4 worm cellular contexts compared by ENCODE assay signal in the genomic region with DNA sequence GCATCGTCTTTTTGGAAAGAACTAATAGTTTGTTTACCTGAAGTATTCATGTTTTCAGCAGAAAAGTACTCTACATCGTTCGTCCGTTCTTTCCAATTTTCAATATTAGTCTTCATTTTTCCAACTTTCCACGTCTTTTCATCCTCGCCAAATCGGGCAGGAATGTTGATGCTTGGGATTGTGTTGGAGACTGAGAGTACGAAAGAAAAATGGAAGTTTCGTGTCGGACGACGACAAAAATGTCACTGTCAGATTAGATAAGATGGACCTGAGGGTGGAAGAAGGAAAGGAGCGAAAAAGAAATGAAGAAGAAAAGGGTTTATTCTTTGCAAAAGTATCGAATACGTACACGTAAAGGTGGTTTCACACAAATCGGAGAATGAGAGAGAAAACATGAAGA.
A peak's percentile ranks its signal among the peaks of the same experiment; 100 is the strongest.
TF ChIP-seq lines count a peak whose summit lies in the region.

No protein-coding gene starts in this region.

TF ChIP-seq in whole organism, L1 larva, 84 proteins besides CTCF, POLR2A, EP300 and RAD21 (continues in another document):
- TF ChIP-seq unc-130 (tag; optimal IDR thresholded peaks at IDR 0.05; lab: Kevin White, UChicago) (no peak), nhr-28 (tag; optimal IDR thresholded peaks at IDR 0.05; lab: Kevin White, UChicago) (no peak), lir-3 (tag; optimal IDR thresholded peaks at IDR 0.05; lab: Kevin White, UChicago; ENCODE audit: poor library complexity) (no peak), ceh-88 (GFP tag; IDR thresholded peaks at IDR 0.05; lab: Robert Waterston, UW) (no peak), nhr-76 (tag; optimal IDR thresholded peaks at IDR 0.05; lab: Kevin White, UChicago) (no peak), lin-14 (GFP tag; optimal IDR thresholded peaks at IDR 0.05; lab: Kevin White, UChicago) (peak; percentile 54), F16B12.6 (tag; optimal IDR thresholded peaks at IDR 0.05; lab: Kevin White, UChicago) (no peak), vab-15 (tag; optimal IDR thresholded peaks at IDR 0.05; lab: Kevin White, UChicago) (no peak), lin-35 (GFP tag; optimal IDR thresholded peaks at IDR 0.05; lab: Kevin White, UChicago) (no peak), ceh-8 (GFP tag; optimal IDR thresholded peaks at IDR 0.05; lab: Kevin White, UChicago) (no peak), irx-1 (tag; optimal IDR thresholded peaks at IDR 0.05; lab: Kevin White, UChicago) (no peak), nhr-12 (tag; optimal IDR thresholded peaks at IDR 0.05; lab: Kevin White, UChicago) (no peak), tbx-2 (tag; optimal IDR thresholded peaks at IDR 0.05; lab: Kevin White, UChicago) (no peak), nhr-85 (tag; lab: Kevin White, UChicago) (peak; percentile 80), fos-1 (tag; optimal IDR thresholded peaks at IDR 0.05; lab: Kevin White, UChicago) (no peak), skn-1 (tag; optimal IDR thresholded peaks at IDR 0.05; lab: Kevin White, UChicago) (no peak), xbp-1 (tag; optimal IDR thresholded peaks at IDR 0.05; lab: Kevin White, UChicago) (no peak), mdl-1 (tag; optimal IDR thresholded peaks at IDR 0.05; lab: Kevin White, UChicago) (no peak), jun-1 (tag; optimal IDR thresholded peaks at IDR 0.05; lab: Kevin White, UChicago) (no peak), efl-1 (optimal IDR thresholded peaks at IDR 0.05; lab: Kevin White, UChicago) (no peak), efl-1 (GFP tag; optimal IDR thresholded peaks at IDR 0.05 in 1 of 2; lab: Kevin White, UChicago) (peak in 1 of 2 experiments; percentile 85), nhr-237 (tag; optimal IDR thresholded peaks at IDR 0.05; lab: Kevin White, UChicago) (no peak), rnt-1 (tag; optimal IDR thresholded peaks at IDR 0.05; lab: Kevin White, UChicago) (no peak)

TF ChIP-seq in whole organism, L2 larva, 48 proteins besides CTCF, POLR2A, EP300 and RAD21 (continues in another document):
- no peak for TF ChIP-seq ztf-11 (tag; optimal IDR thresholded peaks at IDR 0.05; lab: Kevin White, UChicago)
- no peak for TF ChIP-seq crh-2 (tag; optimal IDR thresholded peaks at IDR 0.05; lab: Kevin White, UChicago)
- peak; percentile 29 for TF ChIP-seq nhr-25 (tag; optimal IDR thresholded peaks at IDR 0.05; lab: Kevin White, UChicago)
- no peak for TF ChIP-seq mbf-1 (tag; optimal IDR thresholded peaks at IDR 0.05; lab: Kevin White, UChicago)
- no peak for TF ChIP-seq ceh-82 (tag; optimal IDR thresholded peaks at IDR 0.05; lab: Kevin White, UChicago)
- TF ChIP-seq mdl-1 (tag; optimal IDR thresholded peaks at IDR 0.05; lab: Kevin White, UChicago), result no peak
- TF ChIP-seq nhr-21 (tag; optimal IDR thresholded peaks at IDR 0.05; lab: Kevin White, UChicago), result peak; percentile 22
- no peak for TF ChIP-seq Y55F3AM.14 (GFP tag; optimal IDR thresholded peaks at IDR 0.05; lab: Kevin White, UChicago)
- TF ChIP-seq nhr-6 (tag; optimal IDR thresholded peaks at IDR 0.05; lab: Kevin White, UChicago), result no peak
- no peak for TF ChIP-seq nhr-129 (tag; optimal IDR thresholded peaks at IDR 0.05; lab: Kevin White, UChicago)
- no peak for TF ChIP-seq elt-1 (tag; optimal IDR thresholded peaks at IDR 0.05; lab: Kevin White, UChicago)
- TF ChIP-seq fos-1 (tag; optimal IDR thresholded peaks at IDR 0.05; lab: Kevin White, UChicago), result no peak
- TF ChIP-seq elt-3 (tag; optimal IDR thresholded peaks at IDR 0.05; lab: Kevin White, UChicago), result no peak
- peak; percentile 16 for TF ChIP-seq blmp-1 (tag; optimal IDR thresholded peaks at IDR 0.05; lab: Kevin White, UChicago; ENCODE audit: insufficient read depth)
- TF ChIP-seq alr-1 (tag; optimal IDR thresholded peaks at IDR 0.05; lab: Kevin White, UChicago), result no peak
- no peak for TF ChIP-seq lin-13 (GFP tag; optimal IDR thresholded peaks at IDR 0.05; lab: Kevin White, UChicago)
- TF ChIP-seq egl-27 (tag; optimal IDR thresholded peaks at IDR 0.05; lab: Kevin White, UChicago), result no peak
- TF ChIP-seq ceh-16 (tag; optimal IDR thresholded peaks at IDR 0.05; lab: Kevin White, UChicago), result peak; percentile 13
- TF ChIP-seq nhr-11 (tag; optimal IDR thresholded peaks at IDR 0.05; lab: Kevin White, UChicago), result no peak
- TF ChIP-seq nhr-12 (tag; optimal IDR thresholded peaks at IDR 0.05; lab: Kevin White, UChicago), result no peak
- TF ChIP-seq sma-9 (GFP tag; optimal IDR thresholded peaks at IDR 0.05; lab: Kevin White, UChicago), result peak; percentile 14
- no peak for TF ChIP-seq sma-9 (tag; optimal IDR thresholded peaks at IDR 0.05; lab: Kevin White, UChicago)
- TF ChIP-seq R02D3.7 (tag; optimal IDR thresholded peaks at IDR 0.05; lab: Kevin White, UChicago), result no peak
- no peak for TF ChIP-seq ZK546.5 (tag; optimal IDR thresholded peaks at IDR 0.05; lab: Kevin White, UChicago)

TF ChIP-seq in whole organism, L3 larva, 47 proteins besides CTCF, POLR2A, EP300 and RAD21:
- TF ChIP-seq ztf-11 (tag; optimal IDR thresholded peaks at IDR 0.05; lab: Kevin White, UChicago), result no peak
- TF ChIP-seq elt-1 (tag; optimal IDR thresholded peaks at IDR 0.05; lab: Kevin White, UChicago), result peak; percentile 58
- no peak for TF ChIP-seq pha-4 (tag; optimal IDR thresholded peaks at IDR 0.05; lab: Kevin White, UChicago)
- no peak for TF ChIP-seq fos-1 (tag; optimal IDR thresholded peaks at IDR 0.05; lab: Kevin White, UChicago)
- TF ChIP-seq ama-1 (optimal IDR thresholded peaks at IDR 0.05; lab: Kevin White, UChicago), result peak; percentile 41
- no peak for TF ChIP-seq mml-1 (tag; optimal IDR thresholded peaks at IDR 0.05; lab: Kevin White, UChicago)
- no peak for TF ChIP-seq daf-12 (tag; optimal IDR thresholded peaks at IDR 0.05; lab: Kevin White, UChicago)
- no peak for TF ChIP-seq ceh-16 (tag; optimal IDR thresholded peaks at IDR 0.05; lab: Kevin White, UChicago)
- no peak for TF ChIP-seq nhr-12 (tag; optimal IDR thresholded peaks at IDR 0.05; lab: Kevin White, UChicago)
- no peak for TF ChIP-seq ceh-9 (tag; optimal IDR thresholded peaks at IDR 0.05; lab: Kevin White, UChicago)
- TF ChIP-seq nhr-23 (tag; optimal IDR thresholded peaks at IDR 0.05; lab: Kevin White, UChicago), result peak; percentile 9
- TF ChIP-seq ztf-4 (tag; optimal IDR thresholded peaks at IDR 0.05; lab: Kevin White, UChicago), result no peak
- no peak for TF ChIP-seq snpc-4 (tag; optimal IDR thresholded peaks at IDR 0.05; lab: Kevin White, UChicago)
- TF ChIP-seq nhr-25 (tag; optimal IDR thresholded peaks at IDR 0.05; lab: Kevin White, UChicago), result peak; percentile 52

TF ChIP-seq in whole organism, L4 larva, 104 proteins besides CTCF, POLR2A, EP300 and RAD21:
- no peak for TF ChIP-seq ceh-20 (GFP tag; IDR thresholded peaks at IDR 0.05; lab: Robert Waterston, UW)
- peak; percentile 78 for TF ChIP-seq ama-1 (optimal IDR thresholded peaks at IDR 0.05; lab: Kevin White, UChicago)
- TF ChIP-seq hlh-11 (tag; optimal IDR thresholded peaks at IDR 0.05; lab: Kevin White, UChicago), result no peak
- TF ChIP-seq nhr-42 (GFP tag; IDR thresholded peaks at IDR 0.05; lab: Robert Waterston, UW), result no peak
TF ChIP-seq in whole organism, L4 larva: peak in this region for 1.
